Fruit fly (Drosophila melanogaster): ENCODE results near the gene CG17197.

Gene CG17197

DNA sequence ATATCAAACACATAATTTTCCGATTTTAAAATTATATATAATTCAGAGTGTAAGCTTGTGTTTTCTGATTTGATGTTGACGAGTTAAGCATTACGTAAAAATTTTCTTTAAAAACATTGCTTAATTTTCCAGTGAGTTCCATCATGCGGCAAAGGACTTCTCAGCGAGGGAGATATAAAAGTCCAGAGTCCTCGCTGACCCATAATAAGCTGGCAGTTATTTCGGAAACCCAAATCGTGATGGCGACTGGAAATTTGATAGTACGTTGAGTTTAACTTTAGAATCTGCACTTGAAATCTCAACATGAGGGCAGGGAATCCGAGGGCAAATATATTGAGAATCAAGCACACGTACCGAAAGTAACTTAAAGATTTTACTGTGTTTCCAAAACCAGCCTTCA lies at the start of gene CG17197, which contains the start of gene CG17198:
Gene CG17197, minus strand, starts transcription at position 101 of the 400 bp plus-strand sequence.
Gene CG17198, minus strand, starts transcription at position 101 of the 400 bp plus-strand sequence.
- TF ChIP-seq CTCF (GFP tag; optimal IDR thresholded peaks at IDR 0.05): no peak
- TF ChIP-seq CG9876 (GFP tag; optimal IDR thresholded peaks at IDR 0.05): no peak
- no peak for TF ChIP-seq CG4707 (GFP tag; optimal IDR thresholded peaks at IDR 0.05)
- no peak for TF ChIP-seq klu (GFP tag; IDR thresholded peaks at IDR 0.05)
- no peak for TF ChIP-seq Awh (GFP tag; IDR thresholded peaks at IDR 0.05)
- no peak for TF ChIP-seq CG13775 (GFP tag; optimal IDR thresholded peaks at IDR 0.05)
- TF ChIP-seq CG2678 (tag; optimal IDR thresholded peaks at IDR 0.05): no peak
- TF ChIP-seq knrl (GFP tag; IDR thresholded peaks at IDR 0.05; ENCODE audit: partially characterized antibody): no peak
- TF ChIP-seq Opbp (GFP tag; IDR thresholded peaks at IDR 0.05; ENCODE audit: partially characterized antibody): no peak
- no peak for TF ChIP-seq HmgZ (tag; optimal IDR thresholded peaks at IDR 0.05)
- TF ChIP-seq crol (GFP tag; IDR thresholded peaks at IDR 0.05): no peak
- TF ChIP-seq CG15696 (tag; optimal IDR thresholded peaks at IDR 0.05): no peak
- no peak for TF ChIP-seq Kr (GFP tag; optimal IDR thresholded peaks at IDR 0.05)

- no peak for TF ChIP-seq CG6683 (GFP tag; optimal IDR thresholded peaks at IDR 0.05)
Measured at dm6 chr3R:25815179-25815578, 40.0 kb upstream of the CG17197 start, which contains the start of gene CG14354. Gene CG14354 (plus strand): TSS chr3R:25815479.

DNA sequence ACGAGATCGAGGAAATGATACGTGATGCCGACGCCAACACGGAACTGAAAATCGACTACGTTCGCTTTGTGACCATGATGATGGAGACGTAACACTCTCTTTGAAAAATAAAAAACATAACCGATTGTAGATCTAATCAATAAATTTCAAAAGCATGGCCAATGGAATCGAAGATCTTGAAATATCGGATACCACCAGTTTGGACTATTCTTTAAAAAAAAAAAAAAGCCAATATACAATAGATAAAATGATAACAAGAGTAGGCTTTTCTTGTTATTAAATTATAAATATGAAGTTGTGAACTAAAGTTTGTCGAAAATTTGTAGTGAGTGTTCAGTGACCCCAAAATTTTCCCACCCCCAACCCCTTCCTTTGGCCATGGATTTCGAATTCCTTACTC lies 36.4 kb upstream of the CG17197 start, which contains the start of the genes Acam and CG17770:
Gene Acam, plus strand, starts transcription at position 301 of the 400 bp plus-strand sequence.
Gene CG17770, plus strand, starts transcription at position 301 of the 400 bp plus-strand sequence.
- TF ChIP-seq shn (GFP tag; optimal IDR thresholded peaks at IDR 0.05) (no peak), Dfd (GFP tag; optimal IDR thresholded peaks at IDR 0.05) (no peak), br (optimal IDR thresholded peaks at IDR 0.05) (no peak), unc-4 (GFP tag; IDR thresholded peaks at IDR 0.05; ENCODE audit: partially characterized antibody) (no peak), Dbx (GFP tag; IDR thresholded peaks at IDR 0.05) (no peak), Rx (GFP tag; IDR thresholded peaks at IDR 0.05) (no peak), CG33557 (GFP tag; optimal IDR thresholded peaks at IDR 0.05) (no peak), Hey (tag; optimal IDR thresholded peaks at IDR 0.05) (no peak), H2.0 (GFP tag; IDR thresholded peaks at IDR 0.05) (no peak), lmd (GFP tag; IDR thresholded peaks at IDR 0.05) (no peak), CG6254 (GFP tag; optimal IDR thresholded peaks at IDR 0.05) (no peak), otp (GFP tag; IDR thresholded peaks at IDR 0.05) (no peak), scrt (GFP tag; optimal IDR thresholded peaks at IDR 0.05) (no peak), CG17912 (GFP tag; optimal IDR thresholded peaks at IDR 0.05) (no peak), CG11504 (tag; optimal IDR thresholded peaks at IDR 0.05) (no peak), phol (tag; optimal IDR thresholded peaks at IDR 0.05) (no peak), slp2 (GFP tag; optimal IDR thresholded peaks at IDR 0.05) (no peak)

dm6 chr3R:25810796-25811195 lies 35.6 kb upstream of the CG17197 start, which contains the start of gene CG5024:
Gene CG5024 (plus strand): TSS chr3R:25811096.
- TF ChIP-seq ham (GFP tag; IDR thresholded peaks at IDR 0.05) (no peak), CG17361 (GFP tag; IDR thresholded peaks at IDR 0.05) (no peak), CG12744 (GFP tag; optimal IDR thresholded peaks at IDR 0.05) (no peak), CG6654 (GFP tag; optimal IDR thresholded peaks at IDR 0.05) (no peak), Lpt (GFP tag; optimal IDR thresholded peaks at IDR 0.05) (no peak), CG11247 (GFP tag; IDR thresholded peaks at IDR 0.05) (no peak), cwo (GFP tag; optimal IDR thresholded peaks at IDR 0.05) (no peak), amos (GFP tag; IDR thresholded peaks at IDR 0.05; ENCODE audit: partially characterized antibody) (no peak)

Data from whole organism, embryonic.